Worm (Caenorhabditis elegans) whole organism, early embryonic: ENCODE results near the gene Y62H9A.11.

Experiments used
- F13C5.2 ChIP-seq: sonication (generic microtip); optimal IDR thresholded peaks from 2 replicates; lab custom pipeline; 2017; ENCODE audit warnings: mild to moderate bottlenecking, missing genetic modification characterization, inconsistent platforms, missing compliant biosample characterization
- aly-1 ChIP-seq: sonication (generic microtip); optimal IDR thresholded peaks from 2 replicates; lab custom pipeline; 2016; ENCODE audit warnings: missing genetic modification characterization, missing compliant biosample characterization
- ama-1 ChIP-seq: fragments of 150-350 bp; optimal IDR thresholded peaks from 2 replicates; lab custom pipeline; 2014
- flt-1 ChIP-seq: fragments of 200-800 bp; sonication (Bioruptor generic); IDR thresholded peaks from 2 replicates; pipeline ENCODE4 v1.3.6; 2022; ENCODE audit warnings: missing genetic modification characterization, missing compliant biosample characterization
- pes-1 ChIP-seq: fragments of 200-800 bp; sonication (Bioruptor generic); IDR thresholded peaks from 2 replicates; pipeline ENCODE4 v1.3.6; 2022; ENCODE audit warnings: missing genetic modification reagents, missing genetic modification characterization, missing compliant biosample characterization
- scrt-1 ChIP-seq: fragments of 200-800 bp; sonication (Bioruptor generic); IDR thresholded peaks from 2 replicates; pipeline ENCODE4 v1.3.6; 2022; ENCODE audit warnings: missing genetic modification characterization, missing compliant biosample characterization
- sea-1 ChIP-seq: fragments of 200-800 bp; sonication (Bioruptor generic); conservative IDR thresholded peaks from 2 replicates; pipeline ENCODE4 v1.3.6; 2022; ENCODE audit warnings: missing genetic modification characterization, missing compliant biosample characterization
- tbx-11 ChIP-seq: fragments of 200-800 bp; sonication (Bioruptor generic); IDR thresholded peaks from 2 replicates; pipeline ENCODE4 v1.3.6; 2022; ENCODE audit warnings: missing genetic modification characterization, missing compliant biosample characterization
- tra-4 ChIP-seq: sonication (generic microtip); optimal IDR thresholded peaks from 2 replicates; lab custom pipeline; 2017; ENCODE audit warnings: missing genetic modification characterization, missing compliant biosample characterization

DNA sequence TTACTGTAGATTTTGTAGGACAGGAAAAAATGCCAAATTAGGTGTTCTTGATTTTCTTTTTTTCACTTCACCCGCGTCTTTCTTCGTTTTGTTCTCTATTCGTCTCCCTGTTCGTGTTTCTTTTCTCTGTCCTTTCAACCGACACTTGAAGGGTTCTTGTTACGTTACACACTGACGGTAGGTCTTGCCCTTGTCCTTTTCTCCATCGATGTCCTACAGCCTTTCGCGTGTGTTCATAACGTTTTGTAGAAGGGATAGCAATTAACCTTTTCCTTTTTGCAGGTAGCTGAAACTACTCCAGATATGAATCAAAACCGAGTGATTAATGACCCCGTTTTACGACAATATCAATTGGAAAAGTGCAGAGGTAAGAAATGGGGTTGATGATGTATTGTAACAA, 17.0 kb upstream of the Y62H9A.11 start, which contains the start of gene F55G7.1:
- no peak for TF ChIP-seq sea-1 (GFP tag; lab: Robert Waterston, UW)
- TF ChIP-seq scrt-1 (GFP tag; lab: Robert Waterston, UW), result no peak
- no peak for TF ChIP-seq tbx-11 (GFP tag; lab: Robert Waterston, UW)
- TF ChIP-seq pes-1 (GFP tag; lab: Robert Waterston, UW), result no peak
- TF ChIP-seq aly-1 (tag; lab: Kevin White, UChicago), result no peak
- TF ChIP-seq flt-1 (GFP tag; lab: Robert Waterston, UW), result no peak
- TF ChIP-seq ama-1 (lab: Kevin White, UChicago), result no peak
- TF ChIP-seq tra-4 (tag; lab: Kevin White, UChicago), result no peak
- TF ChIP-seq F13C5.2 (tag; lab: Kevin White, UChicago), result no peak
